Worm (Caenorhabditis elegans) whole organism, mixed stage, embryonic: ENCODE measurements around the gene nspb-8.

Experiments used
- bed-3 ChIP-seq: fragments of 200-800 bp; sonication (Bioruptor generic); optimal IDR thresholded peaks from 3 replicates; lab custom pipeline; 2018; ENCODE audit warnings: mild to moderate bottlenecking, missing genetic modification characterization, moderate library complexity, missing compliant biosample characterization
- blmp-1 ChIP-seq: fragments of 150-350 bp; optimal IDR thresholded peaks from 2 replicates; lab custom pipeline; 2014; ENCODE audit warnings: missing biosample characterization, missing genetic modification characterization
- ceh-43 ChIP-seq: fragments of 200-800 bp; sonication (Bioruptor generic); optimal IDR thresholded peaks from 2 replicates; lab custom pipeline; 2018; ENCODE audit warnings: mild to moderate bottlenecking, missing genetic modification characterization, moderate library complexity, missing compliant biosample characterization
- ceh-83 ChIP-seq: fragments of 200-800 bp; sonication (Bioruptor generic); optimal IDR thresholded peaks from 2 replicates; lab custom pipeline; 2018; ENCODE audit warnings: mild to moderate bottlenecking, missing genetic modification characterization, missing compliant biosample characterization
- ces-1 ChIP-seq: fragments of 150-350 bp; optimal IDR thresholded peaks from 2 replicates; lab custom pipeline; 2014; ENCODE audit warnings: missing biosample characterization, missing genetic modification reagents, missing genetic modification characterization
- cnd-1 ChIP-seq: fragments of 200-800 bp; sonication (Bioruptor generic); optimal IDR thresholded peaks from 2 replicates; lab custom pipeline; 2018; ENCODE audit warnings: mild to moderate bottlenecking, missing genetic modification characterization, missing compliant biosample characterization
- drap-1 ChIP-seq: fragments of 200-800 bp; sonication (Bioruptor generic); optimal IDR thresholded peaks from 3 replicates; lab custom pipeline; 2018; ENCODE audit warnings: mild to moderate bottlenecking, missing genetic modification characterization, missing compliant biosample characterization
- flh-1 ChIP-seq: fragments of 200-800 bp; sonication (Bioruptor generic); optimal IDR thresholded peaks from 2 replicates; lab custom pipeline; 2018; ENCODE audit warnings: mild to moderate bottlenecking, missing genetic modification characterization, moderate library complexity, missing compliant biosample characterization
- ham-2 ChIP-seq: fragments of 200-800 bp; sonication (Bioruptor generic); optimal IDR thresholded peaks from 2 replicates; lab custom pipeline; 2018; ENCODE audit warnings: mild to moderate bottlenecking, missing genetic modification characterization, missing compliant biosample characterization
- hlh-1 ChIP-seq: fragments of 150-350 bp; optimal IDR thresholded peaks from 2 replicates; lab custom pipeline; 2014; ENCODE audit warnings: missing biosample characterization, missing genetic modification reagents, missing genetic modification characterization
- lin-13 ChIP-seq: fragments of 150-350 bp; optimal IDR thresholded peaks from 2 replicates; lab custom pipeline; 2014; ENCODE audit warnings: missing biosample characterization, missing genetic modification characterization
- lin-32 ChIP-seq: fragments of 200-800 bp; sonication (Bioruptor generic); optimal IDR thresholded peaks from 2 replicates; lab custom pipeline; 2018; ENCODE audit warnings: mild to moderate bottlenecking, missing genetic modification characterization, missing compliant biosample characterization
- lsy-2 ChIP-seq: fragments of 150-350 bp; optimal IDR thresholded peaks from 2 replicates; lab custom pipeline; 2014; ENCODE audit warnings: missing biosample characterization, missing genetic modification characterization
- mep-1 ChIP-seq: fragments of 150-350 bp; optimal IDR thresholded peaks from 2 replicates; lab custom pipeline; 2017; ENCODE audit warnings: missing biosample characterization, missing genetic modification reagents, missing genetic modification characterization, inconsistent platforms
- mls-2 ChIP-seq: sonication (generic microtip); optimal IDR thresholded peaks from 2 replicates; lab custom pipeline; 2016; ENCODE audit warnings: mild to moderate bottlenecking, missing genetic modification characterization, moderate library complexity, missing compliant biosample characterization
- nhr-2 ChIP-seq: fragments of 150-350 bp; optimal IDR thresholded peaks from 2 replicates; lab custom pipeline; 2014; ENCODE audit warnings: missing biosample characterization, missing genetic modification characterization
- nhr-237 ChIP-seq: fragments of 150-350 bp; optimal IDR thresholded peaks from 2 replicates; lab custom pipeline; 2014; ENCODE audit warnings: missing biosample characterization, missing genetic modification characterization
- sem-2 ChIP-seq: fragments of 200-800 bp; sonication (Bioruptor generic); optimal IDR thresholded peaks from 2 replicates; lab custom pipeline; 2018; ENCODE audit warnings: mild to moderate bottlenecking, missing genetic modification characterization, missing compliant biosample characterization
- snpc-4 ChIP-seq: fragments of 150-350 bp; optimal IDR thresholded peaks from 2 replicates; lab custom pipeline; 2014; ENCODE audit warnings: missing biosample characterization, missing genetic modification characterization
- sptf-1 ChIP-seq: sonication (generic microtip); optimal IDR thresholded peaks from 2 replicates; lab custom pipeline; 2017; ENCODE audit warnings: mild to moderate bottlenecking, missing genetic modification characterization, moderate library complexity, missing compliant biosample characterization
- tbx-8 ChIP-seq: fragments of 200-800 bp; sonication (Bioruptor generic); optimal IDR thresholded peaks from 2 replicates; lab custom pipeline; 2018; ENCODE audit warnings: mild to moderate bottlenecking, missing genetic modification characterization, moderate library complexity, missing compliant biosample characterization
- unc-120 ChIP-seq: sonication (generic microtip); optimal IDR thresholded peaks from 2 replicates; lab custom pipeline; 2017; ENCODE audit warnings: missing genetic modification characterization, missing compliant biosample characterization; ENCODE audit not compliant: poor library complexity, severe bottlenecking
- unc-62 ChIP-seq: fragments of 150-350 bp; optimal IDR thresholded peaks from 2 replicates; lab custom pipeline; 2014; ENCODE audit warnings: missing biosample characterization, missing genetic modification reagents, missing genetic modification characterization
- ztf-11 ChIP-seq: fragments of 150-350 bp; optimal IDR thresholded peaks from 2 replicates; lab custom pipeline; 2014; ENCODE audit warnings: missing biosample characterization, missing genetic modification characterization

The nspb-8 gene

DNA sequence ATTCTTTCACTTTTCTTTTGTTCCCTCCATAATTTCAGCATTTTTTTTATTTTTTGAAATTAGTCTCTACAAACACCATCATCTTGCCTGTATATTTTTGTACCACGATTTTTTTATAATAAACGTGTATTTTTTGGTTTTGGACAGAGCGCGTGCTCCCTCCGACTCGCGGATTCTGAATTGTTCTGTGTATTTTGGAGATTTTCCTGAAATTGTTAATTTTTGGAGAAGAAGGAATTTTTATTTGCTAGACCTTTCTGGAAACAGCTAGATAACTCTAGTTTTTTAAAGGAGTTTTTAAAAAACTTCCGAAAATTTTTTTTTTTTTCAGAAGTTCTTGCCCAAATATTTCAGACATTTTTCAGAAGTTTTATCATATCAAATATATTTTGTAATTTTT, 4.0 kb downstream of the nspb-8 start, which contains the start of gene C01G12.13:
Gene C01G12.13 (plus strand): TSS at position 301 of the 400 bp plus-strand sequence.
- no peak for TF ChIP-seq unc-62 (GFP tag; lab: Kevin White, UChicago)

DNA sequence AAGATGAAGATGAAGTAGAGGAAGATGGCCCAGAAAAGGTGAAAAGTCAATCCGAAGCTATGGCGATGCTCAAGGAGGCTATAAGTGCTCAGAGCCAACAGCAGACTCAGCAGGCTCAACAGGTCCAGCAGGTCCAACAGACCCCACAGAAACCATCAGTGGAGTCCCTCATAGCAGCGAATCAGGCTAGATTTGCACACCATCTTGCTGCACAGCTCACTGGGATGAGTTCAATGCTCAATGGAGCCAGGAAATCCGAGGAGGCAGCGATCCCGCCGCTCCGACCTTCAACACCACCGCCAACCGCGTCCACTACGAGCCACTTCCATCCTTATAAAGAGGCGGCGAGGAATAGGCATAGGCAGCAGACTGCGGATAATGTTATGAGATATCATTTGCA, 5.7 kb downstream of the nspb-8 start:
- TF ChIP-seq sem-2 (GFP tag; lab: Kevin White, UChicago) (no peak), tbx-8 (GFP tag; lab: Kevin White, UChicago) (no peak)
- TF ChIP-seq, all 35 proteins: peak for 0

DNA sequence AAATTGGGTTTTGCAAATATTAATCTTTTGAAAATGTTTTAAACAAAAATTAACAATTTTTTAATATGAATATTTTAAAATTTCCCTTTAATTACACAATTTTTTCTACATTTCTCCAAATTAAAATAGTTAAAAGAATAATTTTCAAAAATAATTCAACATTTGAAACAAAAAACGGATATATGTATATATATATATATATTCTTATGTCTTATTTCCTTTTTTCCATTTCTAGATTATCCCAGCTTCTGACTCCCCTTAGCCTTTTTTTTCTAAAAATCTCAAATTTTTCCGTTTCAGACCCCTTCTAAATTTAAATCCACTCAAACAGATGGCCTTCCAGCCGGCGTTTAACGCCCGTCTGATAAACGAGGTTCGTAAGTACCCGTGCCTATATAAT, 7.1 kb downstream of the nspb-8 start, which contains the start of gene madf-5:
Gene madf-5 (plus strand): TSS at position 301 of the 400 bp plus-strand sequence.
- TF ChIP-seq ztf-11 (no peak), lin-32 (GFP tag; lab: Kevin White, UChicago) (no peak), mep-1 (tag; lab: Kevin White, UChicago) (no peak), nhr-2 (tag; lab: Kevin White, UChicago) (no peak), snpc-4 (tag; lab: Kevin White, UChicago) (no peak), blmp-1 (tag; lab: Kevin White, UChicago) (no peak)

DNA sequence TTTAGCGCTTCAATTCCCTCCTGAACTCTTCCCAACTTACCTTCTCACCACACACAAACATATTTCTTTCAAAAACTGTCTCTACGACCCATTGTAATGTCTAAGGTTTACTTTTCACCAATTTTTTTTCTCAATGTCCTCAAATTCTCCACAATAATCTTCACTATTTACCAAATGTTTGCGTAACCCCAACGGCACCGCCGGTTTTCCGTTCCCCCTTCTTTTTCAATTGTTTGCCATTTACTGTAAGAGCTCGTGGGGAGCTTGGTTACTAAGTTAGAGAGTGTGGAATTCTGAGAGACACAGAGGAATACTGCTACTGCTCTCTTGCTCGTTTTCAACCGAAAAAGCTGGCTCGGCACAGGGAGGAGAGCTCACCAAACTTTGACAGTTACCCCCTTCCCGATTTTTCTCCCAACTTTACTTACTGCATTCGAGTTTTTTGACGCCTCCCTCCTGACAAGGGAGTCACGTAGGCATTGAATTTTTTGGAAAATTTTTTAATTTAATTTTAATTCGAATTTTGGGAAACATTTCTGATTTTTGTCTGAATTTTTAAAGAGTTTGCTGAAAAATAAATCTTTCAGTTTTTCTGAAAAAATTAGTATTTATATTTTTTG, 9.8 kb downstream of the nspb-8 start:
- no peak for TF ChIP-seq ces-1
- no peak for TF ChIP-seq blmp-1 (tag; lab: Kevin White, UChicago)
- no peak for TF ChIP-seq mls-2 (tag; lab: Kevin White, UChicago)
- TF ChIP-seq hlh-1 (tag; lab: Kevin White, UChicago) = no peak
- TF ChIP-seq ceh-83 (GFP tag; lab: Kevin White, UChicago) = no peak
- no peak for TF ChIP-seq flh-1 (GFP tag; lab: Kevin White, UChicago)
- no peak for TF ChIP-seq sem-2 (GFP tag; lab: Kevin White, UChicago)
- no peak for TF ChIP-seq ztf-11
- TF ChIP-seq drap-1 (GFP tag; lab: Kevin White, UChicago) = no peak

DNA sequence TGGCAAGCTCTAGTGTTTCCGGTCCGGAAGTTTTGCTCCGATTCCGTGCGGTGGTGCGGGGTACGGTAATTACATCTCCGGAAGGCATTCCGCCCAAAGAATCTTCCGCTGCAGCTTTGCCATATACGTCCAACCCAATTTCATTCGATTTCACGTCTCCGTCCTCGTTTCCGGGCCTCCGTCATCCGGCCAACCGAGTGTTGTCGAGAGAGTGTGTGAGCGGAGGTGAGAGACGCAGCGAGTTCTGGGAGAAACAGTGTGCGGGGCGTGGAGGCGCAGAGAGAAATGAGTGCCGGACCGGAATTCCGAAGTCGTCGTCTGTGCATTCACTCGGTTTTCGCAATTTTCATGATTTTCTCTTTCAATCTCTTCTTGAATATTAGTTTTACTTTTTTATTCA, 11.1 kb downstream of the nspb-8 start:
- peak; percentile 81 for TF ChIP-seq ces-1
- TF ChIP-seq cnd-1 = no peak
- TF ChIP-seq lsy-2 (tag; lab: Kevin White, UChicago) = peak; percentile 10
- peak; percentile 18 for TF ChIP-seq ceh-83 (GFP tag; lab: Kevin White, UChicago)

DNA sequence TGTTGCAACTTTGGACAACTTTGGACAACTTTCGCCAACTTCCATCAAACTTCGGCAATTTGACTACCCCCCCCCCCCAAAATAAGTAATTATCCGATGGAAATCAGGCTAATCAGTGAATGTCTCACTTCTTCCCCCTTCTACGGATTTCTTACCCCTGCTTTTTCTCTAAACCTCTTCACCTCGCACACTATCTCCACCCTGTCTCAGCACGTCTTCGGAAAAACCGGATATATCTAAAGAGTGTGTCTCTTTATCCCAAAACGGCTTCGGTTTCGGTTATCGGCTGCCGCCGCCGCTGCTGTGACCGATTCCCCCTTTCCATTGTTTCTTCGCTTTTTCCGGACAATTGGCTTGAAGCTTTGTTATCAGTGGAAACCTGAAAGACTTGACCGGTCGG, 12.6 kb downstream of the nspb-8 start:
- peak; percentile 55 for TF ChIP-seq ham-2 (GFP tag; lab: Kevin White, UChicago)
- TF ChIP-seq lin-32 (GFP tag; lab: Kevin White, UChicago) = no peak

DNA sequence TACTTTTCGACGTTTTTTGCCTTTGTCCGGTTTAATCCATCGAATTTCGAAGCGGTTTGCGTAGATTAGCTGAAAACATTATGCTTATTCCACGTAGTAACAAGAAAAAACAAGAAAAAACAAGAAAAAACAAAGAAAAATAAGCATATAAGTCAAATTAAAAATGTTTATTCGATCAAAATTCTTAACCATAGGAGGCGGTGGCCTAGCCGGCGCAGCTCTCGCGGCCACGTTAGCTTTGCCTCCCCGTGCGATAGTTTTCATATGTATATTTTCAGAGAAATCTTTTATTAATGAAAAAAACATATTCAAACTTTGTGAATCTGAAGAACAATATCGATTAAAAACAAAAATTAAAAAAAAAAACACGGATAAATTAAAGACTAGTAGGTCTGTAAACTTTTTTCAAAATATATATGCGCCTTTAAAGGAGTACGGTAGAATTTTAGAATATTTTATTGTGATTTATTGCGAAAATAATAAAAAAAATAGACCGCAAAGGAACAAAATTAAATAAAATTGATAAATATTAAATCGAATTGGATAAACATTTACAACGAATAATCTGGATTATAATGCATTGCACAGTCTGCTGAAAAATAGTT, 16.6 kb downstream of the nspb-8 start:
- peak; percentile 85 for TF ChIP-seq lsy-2 (tag; lab: Kevin White, UChicago)

DNA sequence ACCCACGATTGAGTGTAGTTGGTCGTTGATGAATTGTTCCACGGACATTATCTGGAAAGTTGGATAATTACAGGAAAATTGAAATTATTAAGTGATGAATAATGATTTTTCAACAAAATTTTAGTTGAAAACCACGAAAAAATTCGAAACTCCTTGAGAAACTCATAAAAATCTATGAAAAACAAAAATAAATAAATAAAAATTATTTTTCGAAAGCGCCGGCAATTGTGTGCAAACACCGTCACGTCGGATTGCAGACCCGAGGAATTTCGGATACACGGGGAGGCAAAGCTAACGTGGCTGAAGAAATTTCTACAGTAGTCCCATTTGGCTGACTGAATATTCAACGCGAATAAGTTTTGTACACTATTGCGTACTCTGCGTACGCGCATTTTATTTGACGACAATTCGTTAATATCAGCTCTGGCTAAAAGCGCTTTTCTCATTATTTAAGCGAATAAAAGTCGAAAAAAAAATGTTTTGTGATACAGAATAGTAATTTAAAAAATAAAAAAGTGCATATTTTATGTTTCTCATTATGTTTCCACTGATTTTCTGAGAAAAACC, 18.8 kb downstream of the nspb-8 start, which contains the start of gene mog-4:
Gene mog-4 (minus strand): TSS at position 51 of the 567 bp plus-strand sequence.
- peak; percentile 21 for TF ChIP-seq drap-1 (GFP tag; lab: Kevin White, UChicago)
- peak; percentile 7 for TF ChIP-seq sptf-1
- peak; percentile 46 for TF ChIP-seq lin-13 (tag; lab: Kevin White, UChicago)
- peak; percentile 25 for TF ChIP-seq unc-120
- TF ChIP-seq lsy-2 (tag; lab: Kevin White, UChicago) = peak; percentile 95
- peak; percentile 37 for TF ChIP-seq mep-1 (tag; lab: Kevin White, UChicago)
- TF ChIP-seq ces-1 = peak; percentile 71
- peak; percentile 20 for TF ChIP-seq cnd-1
- TF ChIP-seq bed-3 = peak; percentile 1
- peak; percentile 8 for TF ChIP-seq ceh-43 (GFP tag; lab: Kevin White, UChicago)
- peak; percentile 81 for TF ChIP-seq nhr-237
- peak; percentile 76 for TF ChIP-seq ham-2 (GFP tag; lab: Kevin White, UChicago)
- TF ChIP-seq mls-2 (tag; lab: Kevin White, UChicago) = peak; percentile 20
